Fruit fly (Drosophila melanogaster): ENCODE results near the gene Prosalpha6T.

DNA sequence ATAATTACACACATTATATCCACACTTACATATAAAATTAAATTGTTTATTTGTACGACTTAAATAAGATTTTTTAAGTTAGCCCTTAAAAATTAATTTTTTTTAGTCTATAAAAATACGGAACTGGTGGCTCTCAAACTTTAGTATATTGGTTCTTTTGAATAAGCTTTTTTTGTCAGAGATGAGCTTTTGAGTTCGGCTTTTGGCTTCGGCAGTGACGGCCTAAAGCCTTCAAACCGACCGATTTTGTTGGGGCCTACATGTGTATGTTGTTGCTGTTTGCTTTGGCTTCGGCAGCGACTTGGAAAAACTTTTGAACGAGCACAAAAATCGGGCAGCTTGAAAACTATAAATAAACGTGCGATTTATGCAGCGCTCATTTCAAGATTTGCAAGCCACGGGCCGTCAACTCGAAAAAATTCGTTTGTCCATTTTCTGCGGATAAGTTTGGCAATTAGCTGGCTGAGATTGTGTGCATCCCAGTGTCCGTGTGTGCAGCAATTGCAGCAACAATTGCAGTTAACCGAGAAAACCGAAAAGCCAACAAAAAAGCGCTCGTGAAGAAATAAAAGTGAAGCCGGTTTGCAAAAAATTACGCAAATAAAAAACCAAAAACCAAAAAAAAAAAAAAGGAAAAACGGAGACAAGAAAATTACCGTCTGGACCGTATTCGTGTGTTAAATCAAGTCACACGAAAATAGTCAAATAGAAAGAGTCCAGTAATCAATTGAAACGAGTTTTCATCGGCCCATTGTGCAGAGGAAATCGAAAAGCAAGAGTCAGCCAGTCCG, 14.2 kb downstream of the Prosalpha6T start, which contains the start of gene CG16820:
- TF ChIP-seq salr (GFP tag; optimal IDR thresholded peaks at IDR 0.05) = no peak
- TF ChIP-seq CG8319 (GFP tag; optimal IDR thresholded peaks at IDR 0.05) = no peak
- no peak for TF ChIP-seq Gug (GFP tag; IDR thresholded peaks at IDR 0.05)
- no peak for TF ChIP-seq Smox (GFP tag; optimal IDR thresholded peaks at IDR 0.05)
- TF ChIP-seq Lpt (GFP tag; optimal IDR thresholded peaks at IDR 0.05) = peak; percentile 57
- TF ChIP-seq CG9139 (GFP tag; optimal IDR thresholded peaks at IDR 0.05) = no peak
- TF ChIP-seq CG10669 (GFP tag; optimal IDR thresholded peaks at IDR 0.05) = no peak
- TF ChIP-seq CG8632 (GFP tag; optimal IDR thresholded peaks at IDR 0.05) = no peak
- no peak for TF ChIP-seq Hr39 (GFP tag; optimal IDR thresholded peaks at IDR 0.05)

All from whole organism, prepupa.